Worm (Caenorhabditis elegans): ENCODE measurements around the gene sri-38.

DNA sequence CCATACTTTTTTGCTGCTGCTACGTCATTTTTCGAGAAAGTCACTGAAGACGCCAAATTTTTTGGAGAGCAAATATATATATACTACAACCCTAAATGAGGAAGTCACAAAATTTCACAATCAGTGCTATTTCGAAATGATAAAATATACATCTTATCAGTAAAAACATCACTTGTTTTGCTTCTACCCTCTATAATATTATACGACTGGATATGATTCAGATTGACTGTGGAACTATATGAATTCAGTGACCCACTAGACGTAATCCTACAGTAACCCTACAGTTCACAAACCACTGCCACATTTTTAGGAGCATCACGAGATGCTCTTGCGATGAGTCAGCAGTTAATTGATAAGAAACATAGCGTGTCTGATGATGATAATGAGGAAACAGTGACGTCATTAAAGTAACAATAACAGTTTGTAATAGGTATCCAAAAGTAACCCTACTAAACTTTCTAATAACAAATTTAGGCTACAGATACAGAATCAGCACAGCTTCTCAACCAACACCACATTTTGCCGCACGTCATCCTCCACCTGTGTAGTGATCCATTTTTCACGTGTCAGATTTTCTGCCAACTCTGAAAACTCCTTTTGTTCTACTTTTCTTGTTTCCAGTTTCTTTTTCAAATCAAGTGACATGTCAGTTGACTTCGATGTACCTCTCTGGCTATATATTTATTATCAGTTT, 23.7 kb upstream of the sri-38 start, which contains the start of the genes F33H12.7 and sri-39:
- TF ChIP-seq pha-4 (tag; optimal IDR thresholded peaks at IDR 0.05), result no peak
- TF ChIP-seq mec-3 (tag; optimal IDR thresholded peaks at IDR 0.05; ENCODE audit: borderline replicate concordance), result no peak
- TF ChIP-seq rnt-1 (tag; optimal IDR thresholded peaks at IDR 0.05), result no peak
- no peak for TF ChIP-seq hlh-15 (tag; optimal IDR thresholded peaks at IDR 0.05)
- TF ChIP-seq fkh-10 (GFP tag; optimal IDR thresholded peaks at IDR 0.05), result no peak
- no peak for TF ChIP-seq pat-9 (tag; optimal IDR thresholded peaks at IDR 0.05)
- no peak for TF ChIP-seq ahr-1 (tag; optimal IDR thresholded peaks at IDR 0.05)
- no peak for TF ChIP-seq pqm-1 (tag; optimal IDR thresholded peaks at IDR 0.05)
